Fruit fly (Drosophila melanogaster) whole organism, embryonic: ENCODE data around the gene CG14357.
A peak's percentile ranks its signal among the peaks of the same experiment; 100 is the strongest.

Experiments used
- Abd-B ChIP-seq: fragments of 200-800 bp; sonication (Bioruptor generic); optimal IDR thresholded peaks from 2 replicates; lab custom pipeline; 2018; ENCODE audit warnings: missing biosample characterization, mild to moderate bottlenecking, missing genetic modification characterization, moderate library complexity
- Adf1 ChIP-seq: fragments of 200-800 bp; sonication (Bioruptor generic); IDR thresholded peaks from 2 replicates; pipeline ENCODE4 v1.3.6; 2022; ENCODE audit warnings: missing biosample characterization, missing genetic modification characterization
- Asciz ChIP-seq: fragments of 200-800 bp; sonication (Bioruptor generic); optimal IDR thresholded peaks from 2 replicates; lab custom pipeline; 2017; ENCODE audit warnings: missing biosample characterization, mild to moderate bottlenecking, missing genetic modification characterization, missing genetic modification reagents
- Atf6 ChIP-seq: fragments of 200-800 bp; sonication (Bioruptor generic); IDR thresholded peaks from 2 replicates; pipeline ENCODE4 v1.3.6; 2022; ENCODE audit warnings: missing biosample characterization, missing genetic modification characterization
- Bgb ChIP-seq: fragments of 200-800 bp; sonication (Bioruptor generic); IDR thresholded peaks from 2 replicates; pipeline ENCODE4 v1.3.6; 2022; ENCODE audit warnings: missing biosample characterization, missing genetic modification characterization; ENCODE audit not compliant: partially characterized antibody
- Blimp-1 ChIP-seq: fragments of 200-800 bp; sonication (Bioruptor generic); optimal IDR thresholded peaks from 3 replicates; lab custom pipeline; 2018; ENCODE audit warnings: missing biosample characterization, missing genetic modification characterization, mild to moderate bottlenecking, moderate library complexity, missing genetic modification reagents
- CG10209 ChIP-seq: fragments of 200-800 bp; sonication (Bioruptor generic); optimal IDR thresholded peaks from 3 replicates; lab custom pipeline; 2017; ENCODE audit warnings: missing biosample characterization, mild to moderate bottlenecking, missing genetic modification characterization, missing genetic modification reagents
- CG10267 ChIP-seq: fragments of 200-800 bp; sonication (Bioruptor generic); optimal IDR thresholded peaks from 2 replicates; lab custom pipeline; 2018; ENCODE audit warnings: missing biosample characterization, mild to moderate bottlenecking, missing genetic modification characterization, moderate library complexity
- CG11560 ChIP-seq: fragments of 200-800 bp; sonication (Bioruptor generic); IDR thresholded peaks from 3 replicates; pipeline ENCODE4 v1.3.6; 2022; ENCODE audit warnings: missing biosample characterization, missing genetic modification characterization
- CG1233 ChIP-seq: fragments of 200-800 bp; sonication (Bioruptor generic); optimal IDR thresholded peaks from 4 replicates; lab custom pipeline; 2018; ENCODE audit warnings: missing biosample characterization, mild to moderate bottlenecking, missing genetic modification characterization
- CG12769 ChIP-seq: fragments of 200-800 bp; sonication (Bioruptor generic); optimal IDR thresholded peaks from 2 replicates; lab custom pipeline; 2019; ENCODE audit warnings: missing biosample characterization, mild to moderate bottlenecking, missing genetic modification characterization, moderate library complexity
- CG15479 ChIP-seq: fragments of 200-800 bp; sonication (Bioruptor generic); optimal IDR thresholded peaks from 3 replicates; lab custom pipeline; 2019; ENCODE audit warnings: missing biosample characterization, mild to moderate bottlenecking, missing genetic modification characterization, moderate library complexity
- CG1832 ChIP-seq: fragments of 200-800 bp; sonication (Bioruptor generic); optimal IDR thresholded peaks from 2 replicates; lab custom pipeline; 2017; ENCODE audit warnings: missing biosample characterization, mild to moderate bottlenecking, missing genetic modification characterization, inconsistent platforms
- CG18599 ChIP-seq: fragments of 200-800 bp; sonication (Bioruptor generic); optimal IDR thresholded peaks from 3 replicates; lab custom pipeline; 2017; ENCODE audit warnings: missing biosample characterization, missing genetic modification characterization, mild to moderate bottlenecking, moderate library complexity, missing genetic modification reagents
- CG32532 ChIP-seq: fragments of 200-800 bp; sonication (Bioruptor generic); IDR thresholded peaks from 2 replicates; pipeline ENCODE4 v1.3.6; 2022; ENCODE audit warnings: missing biosample characterization, missing genetic modification characterization
- CG32772 ChIP-seq: fragments of 200-800 bp; sonication (Bioruptor generic); IDR thresholded peaks from 2 replicates; pipeline ENCODE4 v1.3.6; 2022; ENCODE audit warnings: missing biosample characterization, missing genetic modification characterization
- CG4707 ChIP-seq: fragments of 200-800 bp; sonication (Bioruptor generic); optimal IDR thresholded peaks from 2 replicates; lab custom pipeline; 2018; ENCODE audit warnings: missing biosample characterization, mild to moderate bottlenecking, missing genetic modification characterization, moderate library complexity
- CG8944 ChIP-seq: fragments of 200-800 bp; sonication (Bioruptor generic); optimal IDR thresholded peaks from 3 replicates; lab custom pipeline; 2016; ENCODE audit warnings: missing biosample characterization, missing genetic modification characterization
- CTCF ChIP-seq: fragments of 200-800 bp; sonication (Bioruptor generic); optimal IDR thresholded peaks from 2 replicates; lab custom pipeline; 2017; ENCODE audit warnings: missing biosample characterization, mild to moderate bottlenecking, missing genetic modification characterization, moderate library complexity
- D ChIP-seq, 2 experiments: fragments of 200-800 bp in 1 of 2; fragments of >200 bp in 1 of 2; sonication (Bioruptor generic) in 1 of 2; optimal IDR thresholded peaks; 2 replicates in 1 of 2; 3 replicates in 1 of 2; lab custom pipeline; 2017; ENCODE audit warnings: mild to moderate bottlenecking in 1 of 2, missing biosample characterization in 1 of 2, missing genetic modification characterization in 1 of 2, missing genetic modification reagents in 1 of 2
- D19A ChIP-seq: fragments of 200-800 bp; optimal IDR thresholded peaks from 3 replicates; lab custom pipeline; 2019; ENCODE audit warnings: missing biosample characterization, mild to moderate bottlenecking, missing genetic modification characterization, moderate library complexity
- E2f2 ChIP-seq: fragments of 200-800 bp; sonication (Bioruptor generic); IDR thresholded peaks from 2 replicates; pipeline ENCODE4 v1.3.6; 2022; ENCODE audit warnings: missing biosample characterization, missing genetic modification characterization
- Fer3 ChIP-seq: fragments of 200-800 bp; sonication (Bioruptor generic); optimal IDR thresholded peaks from 2 replicates; lab custom pipeline; 2018; ENCODE audit warnings: missing biosample characterization, mild to moderate bottlenecking, missing genetic modification characterization, moderate library complexity
- GATAe ChIP-seq: fragments of 200-800 bp; sonication (Bioruptor generic); conservative IDR thresholded peaks from 2 replicates; pipeline ENCODE4 v1.3.6; 2022; ENCODE audit warnings: missing biosample characterization, missing genetic modification characterization
- Gsc ChIP-seq: fragments of 200-800 bp; sonication (Bioruptor generic); IDR thresholded peaks from 2 replicates; pipeline ENCODE4 v1.3.6; 2022; ENCODE audit warnings: missing biosample characterization, missing genetic modification characterization
- Hr51 ChIP-seq, 2 experiments: fragments of 200-800 bp; sonication (Bioruptor generic); optimal IDR thresholded peaks; 2 replicates in 1 of 2; 3 replicates in 1 of 2; lab custom pipeline; 2016 to 2018; ENCODE audit warnings: missing biosample characterization in 2 of 2, missing genetic modification characterization in 2 of 2, mild to moderate bottlenecking in 1 of 2, moderate library complexity in 1 of 2
- Hsf ChIP-seq: fragments of 200-800 bp; sonication (Bioruptor generic); optimal IDR thresholded peaks from 3 replicates; lab custom pipeline; 2016; ENCODE audit warnings: missing biosample characterization, missing genetic modification characterization
- Nf-YB ChIP-seq: fragments of 200-800 bp; sonication (Bioruptor generic); optimal IDR thresholded peaks from 3 replicates; lab custom pipeline; 2019; ENCODE audit warnings: missing biosample characterization, mild to moderate bottlenecking, missing genetic modification characterization, moderate library complexity
- Nf-YC ChIP-seq: fragments of 200-800 bp; optimal IDR thresholded peaks from 3 replicates; lab custom pipeline; 2019; ENCODE audit warnings: missing biosample characterization, mild to moderate bottlenecking, missing genetic modification characterization, moderate library complexity
- Ssrp ChIP-seq: fragments of 200-800 bp; sonication (Bioruptor generic); optimal IDR thresholded peaks from 2 replicates; lab custom pipeline; 2018; ENCODE audit warnings: missing biosample characterization, mild to moderate bottlenecking, missing genetic modification characterization, moderate library complexity
- Vsx1 ChIP-seq: fragments of 200-800 bp; sonication (Bioruptor generic); optimal IDR thresholded peaks from 2 replicates; lab custom pipeline; 2017; ENCODE audit warnings: missing biosample characterization, mild to moderate bottlenecking, missing genetic modification characterization, missing genetic modification reagents
- abd-A ChIP-seq: fragments of 200-800 bp; sonication (Bioruptor generic); optimal IDR thresholded peaks from 3 replicates; lab custom pipeline; 2019; ENCODE audit warnings: missing biosample characterization, mild to moderate bottlenecking, missing genetic modification characterization, moderate library complexity
- ara ChIP-seq: fragments of 200-800 bp; sonication (Bioruptor generic); IDR thresholded peaks from 2 replicates; pipeline ENCODE4 v1.3.6; 2022; ENCODE audit warnings: missing biosample characterization, missing genetic modification characterization
- cad ChIP-seq: fragments of >200 bp; optimal IDR thresholded peaks from 2 replicates; lab custom pipeline; 2017; ENCODE audit warnings: missing biosample characterization, missing genetic modification characterization
- chinmo ChIP-seq: fragments of 200-800 bp; sonication (Bioruptor generic); IDR thresholded peaks from 4 replicates; pipeline ENCODE4 v1.3.6; 2022; ENCODE audit warnings: missing biosample characterization, missing genetic modification characterization; ENCODE audit not compliant: partially characterized antibody
- crol ChIP-seq: fragments of 200-800 bp; sonication (Bioruptor generic); IDR thresholded peaks from 2 replicates; pipeline ENCODE4 v1.3.6; 2022; ENCODE audit warnings: missing biosample characterization, missing genetic modification characterization
- dm ChIP-seq: fragments of 200-800 bp; sonication (Bioruptor generic); optimal IDR thresholded peaks from 3 replicates; lab custom pipeline; 2016; ENCODE audit warnings: missing biosample characterization, missing genetic modification characterization
- eve ChIP-seq, 2 experiments: fragments of >200 bp; optimal IDR thresholded peaks; 2 replicates each; lab custom pipeline; 2017; ENCODE audit warnings: missing biosample characterization in 2 of 2, missing genetic modification characterization in 2 of 2
- lmd ChIP-seq: fragments of 200-800 bp; sonication (Bioruptor generic); IDR thresholded peaks from 2 replicates; pipeline ENCODE4 v1.3.6; 2022; ENCODE audit warnings: missing biosample characterization, missing genetic modification characterization
- lov ChIP-seq, 2 experiments: fragments of 200-800 bp in 1 of 2; fragments of >200 bp in 1 of 2; sonication (Bioruptor generic) in 1 of 2; IDR thresholded peaks in 1 of 2; optimal IDR thresholded peaks in 1 of 2; 2 replicates in 1 of 2; 3 replicates in 1 of 2; pipeline versions ENCODE4 v1.3.6 to Lab custom; 2017 to 2022; ENCODE audit warnings: missing biosample characterization in 1 of 2, missing genetic modification characterization in 1 of 2
- luna ChIP-seq: fragments of 200-800 bp; sonication (Bioruptor generic); optimal IDR thresholded peaks from 2 replicates; lab custom pipeline; 2016; ENCODE audit warnings: missing biosample characterization, missing genetic modification characterization
- pb ChIP-seq: fragments of 200-800 bp; sonication (Bioruptor generic); optimal IDR thresholded peaks from 3 replicates; lab custom pipeline; 2016; ENCODE audit warnings: missing biosample characterization, missing genetic modification characterization
- sd ChIP-seq: fragments of 200-800 bp; sonication (Bioruptor generic); optimal IDR thresholded peaks from 3 replicates; lab custom pipeline; 2018; ENCODE audit warnings: missing biosample characterization, mild to moderate bottlenecking, missing genetic modification characterization, moderate library complexity
- slp2 ChIP-seq: fragments of 200-800 bp; sonication (Bioruptor generic); optimal IDR thresholded peaks from 2 replicates; lab custom pipeline; 2016; ENCODE audit warnings: missing biosample characterization, missing genetic modification characterization
- sob ChIP-seq: fragments of 200-800 bp; sonication (Bioruptor generic); IDR thresholded peaks from 2 replicates; pipeline ENCODE4 v1.3.6; 2022; ENCODE audit warnings: missing biosample characterization, missing genetic modification characterization
- tap ChIP-seq: fragments of 200-800 bp; optimal IDR thresholded peaks from 3 replicates; lab custom pipeline; 2019; ENCODE audit warnings: missing biosample characterization, mild to moderate bottlenecking, missing genetic modification characterization, moderate library complexity
- tin ChIP-seq: fragments of 200-800 bp; sonication (Bioruptor generic); optimal IDR thresholded peaks from 3 replicates; lab custom pipeline; 2016; ENCODE audit warnings: missing biosample characterization, missing genetic modification characterization
- ttk ChIP-seq: fragments of 200-800 bp; sonication (Bioruptor generic); IDR thresholded peaks from 2 replicates; pipeline ENCODE4 v2.1.2; 2022; ENCODE audit warnings: missing biosample characterization, missing genetic modification characterization

CG14357 gene

DNA sequence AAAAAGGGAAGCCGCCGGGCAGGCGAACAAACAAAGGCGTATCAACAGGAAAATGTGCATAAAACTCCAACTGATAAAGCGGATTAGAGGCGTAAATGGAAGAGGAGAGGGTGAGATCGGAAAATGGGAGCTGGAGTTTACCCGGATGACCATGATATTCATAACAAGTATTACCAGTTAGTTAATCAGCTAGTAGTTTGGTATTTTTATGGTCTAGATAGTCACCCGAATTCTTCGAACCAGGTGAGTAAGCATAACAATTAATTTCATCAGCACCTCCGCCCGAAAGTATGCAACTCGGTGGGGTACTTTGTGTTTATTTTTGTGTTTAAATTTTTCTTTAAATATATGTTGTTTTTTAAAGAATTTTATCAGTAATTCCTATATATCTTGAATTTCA, 16.1 kb downstream of the CG14357 start:
- TF ChIP-seq abd-A (tag; lab: Kevin White, UChicago): peak; percentile 20
- TF ChIP-seq sd (tag; lab: Kevin White, UChicago): peak; percentile 91
- TF ChIP-seq CG8944 (GFP tag; lab: Kevin White, UChicago): no peak
- TF ChIP-seq CG11560 (tag; lab: Robert Waterston, UW): no peak
- no peak for TF ChIP-seq CG15479 (GFP tag; lab: Kevin White, UChicago)
- TF ChIP-seq chinmo (GFP tag; lab: Robert Waterston, UW): 0 out of 4 replicates have a peak, but pooled peaks have one; percentile 34
- no peak for TF ChIP-seq crol (GFP tag; lab: Robert Waterston, UW)
- no peak for TF ChIP-seq CG10209 (GFP tag; lab: Kevin White, UChicago)
- TF ChIP-seq CG12769 (tag; lab: Kevin White, UChicago): peak; percentile 20
- no peak for TF ChIP-seq slp2 (GFP tag; lab: Kevin White, UChicago)

DNA sequence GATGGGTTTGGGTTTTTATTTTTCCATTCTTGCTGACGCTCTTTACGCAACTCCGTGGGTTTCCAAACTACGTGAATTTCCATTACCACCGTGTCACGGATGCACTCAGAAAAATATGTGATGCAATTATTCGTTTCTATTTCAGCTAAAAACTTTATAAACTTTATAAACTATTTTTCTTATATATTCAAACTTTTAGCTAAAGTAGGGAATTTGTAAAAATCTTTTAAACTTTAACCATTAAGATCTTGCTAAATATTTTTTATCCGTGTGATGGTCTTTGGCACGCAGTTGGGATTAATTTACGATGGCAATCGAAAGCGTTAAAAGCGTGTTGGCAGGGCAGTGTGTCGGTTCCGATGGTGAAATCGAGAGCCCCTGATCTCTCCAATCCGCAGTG, 16.5 kb downstream of the CG14357 start:
- peak; percentile 27; the same call in 1 of the 2 replicates for TF ChIP-seq E2f2 (GFP tag; lab: Robert Waterston, UW)
- peak; percentile 72 for TF ChIP-seq tap
- TF ChIP-seq Fer3 (tag; lab: Kevin White, UChicago): peak; percentile 50
- no peak for TF ChIP-seq Bgb (GFP tag; lab: Robert Waterston, UW)
- peak; percentile 67 for TF ChIP-seq CG18599 (GFP tag; lab: Kevin White, UChicago)
- TF ChIP-seq Ssrp: peak; percentile 42
- no peak for TF ChIP-seq D (optimal IDR thresholded peaks at IDR 0.05; lab: Kevin White, UChicago)
- peak; percentile 34 for TF ChIP-seq D (GFP tag; optimal IDR thresholded peaks at IDR 0.05; lab: Kevin White, UChicago)
- TF ChIP-seq CTCF (GFP tag; lab: Kevin White, UChicago): peak; percentile 17
- peak; percentile 67 for TF ChIP-seq sob
- TF ChIP-seq Nf-YC (tag; lab: Kevin White, UChicago): peak; percentile 18
- TF ChIP-seq Vsx1 (GFP tag; lab: Kevin White, UChicago): peak; percentile 39
- TF ChIP-seq dm (GFP tag; lab: Kevin White, UChicago): no peak
- TF ChIP-seq lov (optimal IDR thresholded peaks at IDR 0.05; lab: Kevin White, UChicago): no peak
- TF ChIP-seq lov (GFP tag; IDR thresholded peaks at IDR 0.05; lab: Robert Waterston, UW): no peak
- TF ChIP-seq Gsc (GFP tag; lab: Robert Waterston, UW): no peak
- peak; percentile 48 for TF ChIP-seq CG10267 (tag; lab: Kevin White, UChicago)
- peak; percentile 42 for TF ChIP-seq D19A (tag; lab: Kevin White, UChicago)
- TF ChIP-seq ara (GFP tag; lab: Robert Waterston, UW): peak; percentile 53; the same call in 1 of the 2 replicates
- peak in 1 of 2 experiments; percentile 12 for TF ChIP-seq eve (GFP tag; optimal IDR thresholded peaks at IDR 0.05; lab: Kevin White, UChicago)
- TF ChIP-seq lmd: peak; percentile 60
- peak; percentile 52; the same call in 1 of the 2 replicates for TF ChIP-seq CG32532 (GFP tag; lab: Robert Waterston, UW)
- no peak for TF ChIP-seq luna (GFP tag; lab: Kevin White, UChicago)
- TF ChIP-seq ttk: peak; percentile 31; the same call in 1 of the 2 replicates
- no peak for TF ChIP-seq cad (GFP tag; lab: Kevin White, UChicago)
- TF ChIP-seq Hr51 (GFP tag; optimal IDR thresholded peaks at IDR 0.05; lab: Kevin White, UChicago): peak in 1 of 2 experiments; percentile 73
- no peak for TF ChIP-seq pb (GFP tag; lab: Kevin White, UChicago)
- 0 out of 2 replicates have a peak, but pooled peaks have one; percentile 21 for TF ChIP-seq Adf1 (GFP tag; lab: Robert Waterston, UW)
- peak; percentile 25 for TF ChIP-seq Hsf (GFP tag; lab: Kevin White, UChicago)
- TF ChIP-seq Asciz (GFP tag; lab: Kevin White, UChicago): peak; percentile 46
- TF ChIP-seq CG32772 (GFP tag; lab: Robert Waterston, UW): peak; percentile 66
- peak; percentile 18 for TF ChIP-seq Nf-YB (GFP tag; lab: Kevin White, UChicago)
- TF ChIP-seq Blimp-1 (GFP tag; lab: Kevin White, UChicago): peak; percentile 75
- TF ChIP-seq Abd-B: peak; percentile 32
- peak; percentile 39; the same call in 1 of the 2 replicates for TF ChIP-seq Atf6
- peak; percentile 9 for TF ChIP-seq CG4707 (GFP tag; lab: Kevin White, UChicago)
- TF ChIP-seq tin (GFP tag; lab: Kevin White, UChicago): peak; percentile 22
- no peak for TF ChIP-seq GATAe (GFP tag; lab: Robert Waterston, UW)
- TF ChIP-seq CG1832 (GFP tag; lab: Kevin White, UChicago): no peak
- peak; percentile 32 for TF ChIP-seq CG1233 (GFP tag; lab: Kevin White, UChicago)
